Worm (Caenorhabditis elegans) whole organism, L3 larva: ENCODE data around the gene mpk-1.

ENCODE experiments used
- R02D3.7 ChIP-seq: fragments of 150-350 bp; optimal IDR thresholded peaks from 2 replicates; lab custom pipeline; 2014; ENCODE audit warnings: missing biosample characterization, missing genetic modification characterization
- ZK546.5 ChIP-seq: sonication (generic microtip); optimal IDR thresholded peaks from 2 replicates; lab custom pipeline; 2017; ENCODE audit warnings: missing biosample characterization, missing genetic modification characterization
- aly-2 ChIP-seq: fragments of 150-350 bp; optimal IDR thresholded peaks from 2 replicates; lab custom pipeline; 2014; ENCODE audit warnings: missing biosample characterization, missing genetic modification characterization
- ama-1 ChIP-seq: fragments of 150-350 bp; optimal IDR thresholded peaks from 2 replicates; lab custom pipeline; 2018
- ceh-16 ChIP-seq: sonication (generic microtip); optimal IDR thresholded peaks from 2 replicates; lab custom pipeline; 2017; ENCODE audit warnings: missing biosample characterization, missing genetic modification characterization
- ceh-28 ChIP-seq: fragments of 150-350 bp; optimal IDR thresholded peaks from 2 replicates; lab custom pipeline; 2014; ENCODE audit warnings: missing biosample characterization, missing genetic modification reagents, missing genetic modification characterization
- ceh-82 ChIP-seq: fragments of 150-350 bp; optimal IDR thresholded peaks from 2 replicates; lab custom pipeline; 2014; ENCODE audit warnings: missing biosample characterization, missing genetic modification characterization
- ceh-9 ChIP-seq: sonication (generic microtip); optimal IDR thresholded peaks from 2 replicates; lab custom pipeline; 2018; ENCODE audit warnings: missing biosample characterization, missing genetic modification characterization
- daf-12 ChIP-seq: fragments of 150-350 bp; optimal IDR thresholded peaks from 2 replicates; lab custom pipeline; 2014; ENCODE audit warnings: missing biosample characterization, missing genetic modification reagents, missing genetic modification characterization
- egl-27 ChIP-seq: sonication (generic microtip); optimal IDR thresholded peaks from 4 replicates; lab custom pipeline; 2017; ENCODE audit warnings: missing biosample characterization, missing genetic modification reagents, missing genetic modification characterization
- egl-5 ChIP-seq: fragments of 150-350 bp; optimal IDR thresholded peaks from 2 replicates; lab custom pipeline; 2017; ENCODE audit warnings: missing biosample characterization, missing genetic modification reagents, missing genetic modification characterization, inconsistent platforms
- elt-1 ChIP-seq: fragments of 150-350 bp; optimal IDR thresholded peaks from 2 replicates; lab custom pipeline; 2014; ENCODE audit warnings: missing biosample characterization, missing genetic modification characterization
- elt-2 ChIP-seq: sonication (generic microtip); optimal IDR thresholded peaks from 2 replicates; lab custom pipeline; 2016; ENCODE audit warnings: missing genetic modification reagents, mild to moderate bottlenecking, missing genetic modification characterization, missing compliant biosample characterization
- elt-3 ChIP-seq, 3 experiments: fragments of 150-350 bp in 1 of 3; sonication (generic microtip) in 2 of 3; optimal IDR thresholded peaks; 2 replicates in 2 of 3; 4 replicates in 1 of 3; lab custom pipeline; 2014 to 2017; ENCODE audit warnings: missing biosample characterization in 3 of 3, missing genetic modification characterization in 3 of 3
- eor-1 ChIP-seq, 2 experiments: fragments of 150-350 bp; optimal IDR thresholded peaks; 2 replicates each; lab custom pipeline; 2014 to 2018; ENCODE audit warnings: missing biosample characterization in 2 of 2, missing genetic modification characterization in 2 of 2
- fkh-10 ChIP-seq: sonication (generic microtip); optimal IDR thresholded peaks from 2 replicates; lab custom pipeline; 2017; ENCODE audit warnings: missing biosample characterization, missing genetic modification reagents, missing genetic modification characterization
- fkh-2 ChIP-seq: fragments of 150-350 bp; optimal IDR thresholded peaks from 2 replicates; lab custom pipeline; 2014; ENCODE audit warnings: missing biosample characterization, missing genetic modification reagents, missing genetic modification characterization
- fos-1 ChIP-seq: fragments of 150-350 bp; optimal IDR thresholded peaks from 2 replicates; lab custom pipeline; 2014; ENCODE audit warnings: missing biosample characterization, missing genetic modification characterization
- hmg-11 ChIP-seq: sonication (generic microtip); optimal IDR thresholded peaks from 2 replicates; lab custom pipeline; 2016; ENCODE audit warnings: missing genetic modification characterization, missing compliant biosample characterization
- jun-1 ChIP-seq: fragments of 150-350 bp; optimal IDR thresholded peaks from 2 replicates; lab custom pipeline; 2014; ENCODE audit warnings: missing biosample characterization, missing genetic modification reagents, missing genetic modification characterization
- lin-15B ChIP-seq: fragments of 150-350 bp; optimal IDR thresholded peaks from 2 replicates; lab custom pipeline; 2014; ENCODE audit warnings: missing biosample characterization, missing genetic modification characterization
- lin-39 ChIP-seq: fragments of 150-350 bp; optimal IDR thresholded peaks from 2 replicates; lab custom pipeline; 2018; ENCODE audit warnings: missing biosample characterization, missing genetic modification reagents, missing genetic modification characterization
- lsy-12 ChIP-seq: sonication (generic microtip); optimal IDR thresholded peaks from 2 replicates; lab custom pipeline; 2016; ENCODE audit warnings: mild to moderate bottlenecking, missing genetic modification characterization, missing compliant biosample characterization
- mdl-1 ChIP-seq: fragments of 150-350 bp; optimal IDR thresholded peaks from 2 replicates; lab custom pipeline; 2014; ENCODE audit warnings: missing biosample characterization, missing genetic modification characterization
- mml-1 ChIP-seq: fragments of 150-350 bp; sonication (generic microtip); optimal IDR thresholded peaks from 3 replicates; lab custom pipeline; 2014; ENCODE audit warnings: missing biosample characterization, missing genetic modification characterization
- nfya-1 ChIP-seq: sonication (generic microtip); optimal IDR thresholded peaks from 2 replicates; lab custom pipeline; 2017; ENCODE audit warnings: missing genetic modification characterization, mild to moderate bottlenecking, missing compliant biosample characterization, antibody characterized with exemption, moderate library complexity; ENCODE audit not compliant: insufficient read depth
- nhr-11 ChIP-seq: fragments of 150-350 bp; optimal IDR thresholded peaks from 2 replicates; lab custom pipeline; 2014; ENCODE audit warnings: missing biosample characterization, missing genetic modification characterization
- nhr-12 ChIP-seq: fragments of 150-350 bp; optimal IDR thresholded peaks from 2 replicates; lab custom pipeline; 2014; ENCODE audit warnings: missing biosample characterization, missing genetic modification characterization
- nhr-23 ChIP-seq: fragments of 150-350 bp; optimal IDR thresholded peaks from 2 replicates; lab custom pipeline; 2014; ENCODE audit warnings: missing biosample characterization, missing genetic modification reagents, missing genetic modification characterization
- nhr-237 ChIP-seq: fragments of 150-350 bp; optimal IDR thresholded peaks from 2 replicates; lab custom pipeline; 2014; ENCODE audit warnings: missing biosample characterization, missing genetic modification characterization
- nhr-25 ChIP-seq: sonication (generic microtip); optimal IDR thresholded peaks from 2 replicates; lab custom pipeline; 2017; ENCODE audit warnings: missing biosample characterization, missing genetic modification characterization
- nhr-28 ChIP-seq: fragments of 150-350 bp; optimal IDR thresholded peaks from 2 replicates; lab custom pipeline; 2014; ENCODE audit warnings: missing biosample characterization, missing genetic modification characterization
- nhr-43 ChIP-seq: sonication (generic microtip); optimal IDR thresholded peaks from 2 replicates; lab custom pipeline; 2016; ENCODE audit warnings: mild to moderate bottlenecking, missing genetic modification characterization, missing compliant biosample characterization; ENCODE audit not compliant: poor library complexity, severe bottlenecking
- nhr-67 ChIP-seq: fragments of 150-350 bp; optimal IDR thresholded peaks from 2 replicates; lab custom pipeline; 2014; ENCODE audit warnings: missing biosample characterization, missing genetic modification characterization
- nhr-76 ChIP-seq: fragments of 150-350 bp; sonication (generic microtip); optimal IDR thresholded peaks from 5 replicates; lab custom pipeline; 2014; ENCODE audit warnings: missing biosample characterization, missing genetic modification characterization
- nhr-77 ChIP-seq: fragments of 150-350 bp; optimal IDR thresholded peaks from 2 replicates; lab custom pipeline; 2014; ENCODE audit warnings: missing biosample characterization, missing genetic modification characterization
- pha-4 ChIP-seq: fragments of 150-350 bp; optimal IDR thresholded peaks from 2 replicates; lab custom pipeline; 2014; ENCODE audit warnings: missing biosample characterization, missing genetic modification reagents, missing genetic modification characterization
- pqm-1 ChIP-seq: fragments of 150-350 bp; optimal IDR thresholded peaks from 2 replicates; lab custom pipeline; 2017; ENCODE audit warnings: missing biosample characterization, missing genetic modification characterization, inconsistent platforms
- sea-2 ChIP-seq: fragments of 150-350 bp; sonication (generic microtip); optimal IDR thresholded peaks from 4 replicates; lab custom pipeline; 2014; ENCODE audit warnings: missing biosample characterization, missing genetic modification reagents, missing genetic modification characterization
- skn-1 ChIP-seq: fragments of 150-350 bp; optimal IDR thresholded peaks from 2 replicates; lab custom pipeline; 2014; ENCODE audit warnings: missing biosample characterization, missing genetic modification characterization
- snpc-4 ChIP-seq: fragments of 150-350 bp; optimal IDR thresholded peaks from 2 replicates; lab custom pipeline; 2014; ENCODE audit warnings: missing biosample characterization, missing genetic modification characterization
- tbx-2 ChIP-seq: sonication (generic microtip); optimal IDR thresholded peaks from 2 replicates; lab custom pipeline; 2016; ENCODE audit warnings: mild to moderate bottlenecking, missing genetic modification characterization, missing compliant biosample characterization
- unc-39 ChIP-seq: sonication (generic microtip); optimal IDR thresholded peaks from 4 replicates; lab custom pipeline; 2017; ENCODE audit warnings: missing biosample characterization, missing genetic modification characterization
- unc-62 ChIP-seq: fragments of 150-350 bp; sonication (generic microtip); optimal IDR thresholded peaks from 4 replicates; lab custom pipeline; 2014; ENCODE audit warnings: missing biosample characterization, missing genetic modification reagents, missing genetic modification characterization
- zag-1 ChIP-seq: fragments of 150-350 bp; optimal IDR thresholded peaks from 2 replicates; lab custom pipeline; 2014; ENCODE audit warnings: missing biosample characterization, missing genetic modification characterization
- ztf-11 ChIP-seq: fragments of 150-350 bp; optimal IDR thresholded peaks from 2 replicates; lab custom pipeline; 2014; ENCODE audit warnings: missing biosample characterization, missing genetic modification characterization
- ztf-4 ChIP-seq: fragments of 150-350 bp; optimal IDR thresholded peaks from 2 replicates; lab custom pipeline; 2014; ENCODE audit warnings: missing biosample characterization, missing genetic modification characterization

The mpk-1 gene

DNA sequence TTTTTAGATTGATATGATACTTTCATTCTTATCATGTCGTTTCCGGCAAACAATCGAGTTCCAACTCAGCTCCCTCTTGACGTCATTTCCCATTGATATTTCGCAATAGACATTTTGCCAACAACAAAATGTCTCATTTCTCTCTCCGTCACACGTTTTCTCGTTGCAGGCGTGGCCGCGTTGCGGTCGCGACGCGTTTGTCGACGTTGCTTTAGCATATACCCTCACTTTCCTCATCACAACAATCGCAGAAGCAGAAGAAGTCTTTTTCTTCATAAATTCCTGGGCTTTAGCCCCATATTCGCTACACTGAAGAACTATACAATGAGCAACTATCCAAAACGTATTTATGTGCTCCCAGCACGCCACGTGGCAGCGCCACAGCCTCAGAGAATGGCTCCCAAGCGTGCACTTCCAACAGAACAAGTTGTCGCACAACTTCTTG, 34.2 kb downstream of the mpk-1 start, which contains the start of gene xbp-1 (continued):
- TF ChIP-seq ceh-9 (tag; lab: Kevin White, UChicago) (no peak), nhr-11 (tag; lab: Kevin White, UChicago) (peak; percentile 73), elt-3 (tag; optimal IDR thresholded peaks at IDR 0.05; lab: Kevin White, UChicago) (peak in 2 of 3 experiments; percentile 35 to 41), mml-1 (tag; lab: Kevin White, UChicago) (no peak), fkh-10 (GFP tag; lab: Kevin White, UChicago) (peak; percentile 66), lin-15B (tag; lab: Kevin White, UChicago) (peak; percentile 84)

DNA sequence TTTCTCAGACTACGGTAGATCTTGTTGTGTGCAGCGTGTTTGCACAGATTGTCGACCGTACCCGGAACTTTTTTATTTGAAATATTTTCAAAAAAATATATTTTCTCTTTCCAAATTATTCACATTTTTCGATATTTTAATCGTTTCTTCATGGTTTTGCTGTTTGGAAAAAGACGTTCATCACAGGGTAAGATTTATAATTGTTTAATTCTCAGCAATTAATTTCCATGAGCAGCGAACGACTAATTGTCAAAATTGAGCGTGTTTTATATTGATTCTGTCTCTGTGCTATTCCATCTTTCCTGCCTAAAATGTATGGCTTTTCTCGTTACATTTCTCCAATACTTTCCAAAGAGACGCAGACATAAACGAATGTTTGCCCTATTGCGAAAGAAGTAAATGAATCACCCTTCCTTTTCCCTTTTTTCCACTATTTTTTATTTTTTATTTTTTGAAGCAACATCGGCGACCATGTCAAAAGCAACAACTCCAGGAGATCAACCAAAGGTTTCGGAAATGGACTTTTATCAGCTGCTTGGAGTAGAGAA, 36.7 kb downstream of the mpk-1 start, which contains the start of gene dnj-16:
TSS of gene dnj-16 (plus strand) at position 51 of the 548 bp plus-strand sequence.
- TF ChIP-seq zag-1 (tag; lab: Kevin White, UChicago) (no peak), aly-2 (tag; lab: Kevin White, UChicago) (no peak), fos-1 (tag; lab: Kevin White, UChicago) (no peak), elt-1 (tag; lab: Kevin White, UChicago) (no peak), tbx-2 (tag; lab: Kevin White, UChicago) (no peak), nhr-43 (tag; lab: Kevin White, UChicago) (no peak), ama-1 (lab: Kevin White, UChicago) (no peak), nhr-28 (no peak), R02D3.7 (tag; lab: Kevin White, UChicago) (no peak), lin-39 (peak; percentile 33), sea-2 (GFP tag; lab: Kevin White, UChicago) (no peak), egl-5 (tag; lab: Kevin White, UChicago) (no peak), pqm-1 (peak; percentile 30), unc-39 (tag; lab: Kevin White, UChicago) (no peak), nhr-25 (peak; percentile 8), ztf-11 (tag; lab: Kevin White, UChicago) (no peak), fkh-10 (GFP tag; lab: Kevin White, UChicago) (no peak), ceh-82 (no peak), daf-12 (tag; lab: Kevin White, UChicago) (no peak), pha-4 (tag; lab: Kevin White, UChicago) (peak; percentile 88), nhr-23 (tag; lab: Kevin White, UChicago) (no peak), mml-1 (tag; lab: Kevin White, UChicago) (no peak), lsy-12 (tag; lab: Kevin White, UChicago) (no peak), nhr-11 (tag; lab: Kevin White, UChicago) (no peak), ceh-28 (tag; lab: Kevin White, UChicago) (peak; percentile 4), ceh-16 (tag; lab: Kevin White, UChicago) (no peak), nfya-1 (tag; lab: Kevin White, UChicago) (peak; percentile 69), ZK546.5 (tag; lab: Kevin White, UChicago) (no peak), lin-15B (tag; lab: Kevin White, UChicago) (peak; percentile 40), nhr-67 (tag; lab: Kevin White, UChicago) (no peak), eor-1 (tag; optimal IDR thresholded peaks at IDR 0.05; lab: Kevin White, UChicago) (no peak), egl-27 (tag; lab: Kevin White, UChicago) (no peak), nhr-12 (tag; lab: Kevin White, UChicago) (no peak), skn-1 (no peak), ztf-4 (tag; lab: Kevin White, UChicago) (no peak), nhr-237 (tag; lab: Kevin White, UChicago) (no peak), elt-3 (tag; optimal IDR thresholded peaks at IDR 0.05; lab: Kevin White, UChicago) (no peak), jun-1 (tag; lab: Kevin White, UChicago) (peak; percentile 56), nhr-77 (tag; lab: Kevin White, UChicago) (no peak), snpc-4 (tag; lab: Kevin White, UChicago) (peak; percentile 9), unc-62 (GFP tag; lab: Kevin White, UChicago) (no peak), nhr-76 (tag; lab: Kevin White, UChicago) (no peak), fkh-2 (no peak), elt-2 (tag; lab: Kevin White, UChicago) (no peak), mdl-1 (tag; lab: Kevin White, UChicago) (no peak), ceh-9 (tag; lab: Kevin White, UChicago) (no peak), hmg-11 (tag; lab: Kevin White, UChicago) (peak; percentile 43)
